Fruit fly (Drosophila melanogaster) whole organism, embryonic: Measurements from ENCODE around the gene CG43638.
A peak's percentile ranks its signal among the peaks of the same experiment; 100 is the strongest.

Source experiments
- Asciz ChIP-seq: fragments of 200-800 bp; sonication (Bioruptor generic); optimal IDR thresholded peaks from 2 replicates; lab custom pipeline; 2017; ENCODE audit warnings: missing biosample characterization, mild to moderate bottlenecking, missing genetic modification characterization, missing genetic modification reagents
- Atf-2 ChIP-seq: fragments of 200-800 bp; sonication (Bioruptor generic); optimal IDR thresholded peaks from 2 replicates; lab custom pipeline; 2016; ENCODE audit warnings: missing biosample characterization, missing genetic modification characterization
- BEAF-32 ChIP-seq: fragments of 200-800 bp; sonication (Bioruptor generic); optimal IDR thresholded peaks from 3 replicates; lab custom pipeline; 2017; ENCODE audit warnings: missing biosample characterization, missing genetic modification characterization, mild to moderate bottlenecking, moderate library complexity, missing genetic modification reagents
- Bgb ChIP-seq: fragments of 200-800 bp; sonication (Bioruptor generic); IDR thresholded peaks from 2 replicates; pipeline ENCODE4 v1.3.6; 2022; ENCODE audit warnings: missing biosample characterization, missing genetic modification characterization; ENCODE audit not compliant: partially characterized antibody
- CG1024 ChIP-seq: fragments of 200-800 bp; sonication (Bioruptor generic); IDR thresholded peaks from 2 replicates; pipeline ENCODE4 v1.3.6; 2022; ENCODE audit warnings: missing biosample characterization, missing genetic modification characterization
- CG10979 ChIP-seq: fragments of 200-800 bp; sonication (Bioruptor generic); optimal IDR thresholded peaks from 2 replicates; lab custom pipeline; 2018; ENCODE audit warnings: missing biosample characterization, mild to moderate bottlenecking, missing genetic modification characterization, moderate library complexity
- CG13775 ChIP-seq: fragments of 200-800 bp; sonication (Bioruptor generic); optimal IDR thresholded peaks from 3 replicates; lab custom pipeline; 2017; ENCODE audit warnings: missing biosample characterization, mild to moderate bottlenecking, missing genetic modification characterization
- CG14050 ChIP-seq: fragments of 200-800 bp; sonication (Bioruptor generic); IDR thresholded peaks from 3 replicates; pipeline ENCODE4 v1.3.6; 2022; ENCODE audit warnings: missing biosample characterization, missing genetic modification characterization
- CG1529 ChIP-seq: fragments of 200-800 bp; sonication (Bioruptor generic); optimal IDR thresholded peaks from 3 replicates; lab custom pipeline; 2018; ENCODE audit warnings: missing biosample characterization, missing genetic modification characterization
- CG1603 ChIP-seq: fragments of 200-800 bp; sonication (Bioruptor generic); optimal IDR thresholded peaks from 2 replicates; lab custom pipeline; 2019; ENCODE audit warnings: missing biosample characterization, mild to moderate bottlenecking, missing genetic modification characterization, moderate library complexity
- CG18619 ChIP-seq: fragments of 200-800 bp; sonication (Bioruptor generic); optimal IDR thresholded peaks from 3 replicates; lab custom pipeline; 2017; ENCODE audit warnings: missing biosample characterization, mild to moderate bottlenecking, missing genetic modification characterization
- CG3065 ChIP-seq: fragments of 200-800 bp; sonication (Bioruptor generic); optimal IDR thresholded peaks from 2 replicates; lab custom pipeline; 2016; ENCODE audit warnings: missing biosample characterization, missing genetic modification characterization
- CG4360 ChIP-seq: fragments of 200-800 bp; sonication (Bioruptor generic); IDR thresholded peaks from 2 replicates; pipeline ENCODE4 v1.3.6; 2022; ENCODE audit warnings: missing biosample characterization, missing genetic modification characterization
- CG5180 ChIP-seq: fragments of 200-800 bp; sonication (Bioruptor generic); optimal IDR thresholded peaks from 3 replicates; lab custom pipeline; 2017; ENCODE audit warnings: missing biosample characterization, missing genetic modification characterization, mild to moderate bottlenecking, moderate library complexity, missing genetic modification reagents
- CG6272 ChIP-seq: fragments of 200-800 bp; sonication (Bioruptor generic); IDR thresholded peaks from 2 replicates; pipeline ENCODE4 v1.3.6; 2022; ENCODE audit warnings: missing biosample characterization, missing genetic modification characterization
- CG6854 ChIP-seq: fragments of 200-800 bp; sonication (Bioruptor generic); optimal IDR thresholded peaks from 3 replicates; lab custom pipeline; 2017; ENCODE audit warnings: missing biosample characterization, mild to moderate bottlenecking, missing genetic modification characterization
- CG7839 ChIP-seq: fragments of 200-800 bp; sonication (Bioruptor generic); optimal IDR thresholded peaks from 3 replicates; lab custom pipeline; 2018; ENCODE audit warnings: missing biosample characterization, mild to moderate bottlenecking, missing genetic modification characterization, moderate library complexity
- CG8478 ChIP-seq: fragments of >200 bp; optimal IDR thresholded peaks from 2 replicates; lab custom pipeline; 2018
- Dek ChIP-seq: fragments of 200-800 bp; sonication (Bioruptor generic); optimal IDR thresholded peaks from 3 replicates; lab custom pipeline; 2019; ENCODE audit warnings: missing biosample characterization, mild to moderate bottlenecking, missing genetic modification characterization, moderate library complexity
- Dll ChIP-seq: fragments of 200-800 bp; sonication (Bioruptor generic); IDR thresholded peaks from 4 replicates; pipeline ENCODE4 v1.3.6; 2022; ENCODE audit warnings: missing biosample characterization, missing genetic modification characterization; ENCODE audit not compliant: partially characterized antibody
- Drgx ChIP-seq: fragments of 200-800 bp; sonication (Bioruptor generic); IDR thresholded peaks from 2 replicates; pipeline ENCODE4 v1.3.6; 2022; ENCODE audit warnings: missing biosample characterization, missing genetic modification characterization
- E2f1 ChIP-seq: fragments of 200-800 bp; sonication (Bioruptor generic); IDR thresholded peaks from 2 replicates; pipeline ENCODE4 v1.3.6; 2022; ENCODE audit warnings: missing biosample characterization, missing genetic modification characterization
- HLH54F ChIP-seq: fragments of 200-800 bp; sonication (Bioruptor generic); optimal IDR thresholded peaks from 3 replicates; lab custom pipeline; 2016; ENCODE audit warnings: missing biosample characterization, missing genetic modification characterization
- Hr39 ChIP-seq: fragments of >200 bp; optimal IDR thresholded peaks from 2 replicates; lab custom pipeline; 2017
- Hsf ChIP-seq: fragments of 200-800 bp; sonication (Bioruptor generic); optimal IDR thresholded peaks from 3 replicates; lab custom pipeline; 2016; ENCODE audit warnings: missing biosample characterization, missing genetic modification characterization
- Oaz ChIP-seq: fragments of 200-800 bp; sonication (Bioruptor generic); IDR thresholded peaks from 2 replicates; pipeline ENCODE4 v1.3.6; 2022; ENCODE audit warnings: missing biosample characterization, missing genetic modification characterization
- Opbp ChIP-seq: fragments of 200-800 bp; sonication (Bioruptor generic); IDR thresholded peaks from 3 replicates; pipeline ENCODE4 v1.3.6; 2022; ENCODE audit warnings: missing biosample characterization, missing genetic modification characterization; ENCODE audit not compliant: partially characterized antibody
- Side ChIP-seq: fragments of 200-800 bp; sonication (Bioruptor generic); optimal IDR thresholded peaks from 2 replicates; lab custom pipeline; 2016; ENCODE audit warnings: missing biosample characterization, missing genetic modification characterization
- Six4 ChIP-seq: fragments of 200-800 bp; sonication (Bioruptor generic); optimal IDR thresholded peaks from 2 replicates; lab custom pipeline; 2016; ENCODE audit warnings: missing biosample characterization, missing genetic modification characterization
- Taf1 ChIP-seq: fragments of 200-800 bp; sonication (Bioruptor generic); IDR thresholded peaks from 2 replicates; pipeline ENCODE4 v1.3.6; 2022; ENCODE audit warnings: missing biosample characterization, missing genetic modification characterization
- Tbp ChIP-seq: fragments of >200 bp; optimal IDR thresholded peaks from 2 replicates; lab custom pipeline; 2018; ENCODE audit warnings: missing biosample characterization, missing genetic modification characterization
- ab ChIP-seq: fragments of 200-800 bp; sonication (Bioruptor generic); optimal IDR thresholded peaks from 2 replicates; lab custom pipeline; 2016; ENCODE audit warnings: missing biosample characterization, missing genetic modification characterization
- ase ChIP-seq: fragments of 200-800 bp; sonication (Bioruptor generic); IDR thresholded peaks from 3 replicates; pipeline ENCODE4 v1.3.6; 2022; ENCODE audit warnings: missing biosample characterization, missing genetic modification characterization
- btn ChIP-seq: fragments of 200-800 bp; sonication (Bioruptor generic); optimal IDR thresholded peaks from 2 replicates; lab custom pipeline; 2016; ENCODE audit warnings: missing biosample characterization, missing genetic modification characterization
- corto ChIP-seq: fragments of 200-800 bp; sonication (Bioruptor generic); optimal IDR thresholded peaks from 2 replicates; lab custom pipeline; 2016; ENCODE audit warnings: missing biosample characterization, mild to moderate bottlenecking, missing genetic modification characterization, moderate library complexity
- dysf ChIP-seq: fragments of 200-800 bp; sonication (Bioruptor generic); IDR thresholded peaks from 3 replicates; pipeline ENCODE4 v1.3.6; 2022; ENCODE audit warnings: missing biosample characterization, missing genetic modification characterization
- eyg ChIP-seq: fragments of 200-800 bp; sonication (Bioruptor generic); optimal IDR thresholded peaks from 3 replicates; lab custom pipeline; 2016; ENCODE audit warnings: missing biosample characterization, missing genetic modification characterization
- fru ChIP-seq: fragments of >200 bp; optimal IDR thresholded peaks from 2 replicates; lab custom pipeline; 2017
- gce ChIP-seq: fragments of 200-800 bp; sonication (Bioruptor generic); IDR thresholded peaks from 3 replicates; pipeline ENCODE4 v1.3.6; 2022; ENCODE audit warnings: missing biosample characterization, missing genetic modification characterization
- hkb ChIP-seq, 2 experiments: fragments of 200-800 bp in 1 of 2; fragments of >200 bp in 1 of 2; sonication (Bioruptor generic) in 1 of 2; IDR thresholded peaks in 1 of 2; optimal IDR thresholded peaks in 1 of 2; 2 replicates each; pipeline versions ENCODE4 v1.3.6 to Lab custom; 2017 to 2022; ENCODE audit warnings: missing biosample characterization in 1 of 2, missing genetic modification characterization in 1 of 2
- jing ChIP-seq: fragments of 200-800 bp; sonication (Bioruptor generic); optimal IDR thresholded peaks from 2 replicates; lab custom pipeline; 2018; ENCODE audit warnings: missing biosample characterization, mild to moderate bottlenecking, missing genetic modification characterization
- maf-S ChIP-seq: fragments of 200-800 bp; sonication (Bioruptor generic); optimal IDR thresholded peaks from 2 replicates; lab custom pipeline; 2016; ENCODE audit warnings: missing biosample characterization, missing genetic modification characterization
- otp ChIP-seq: fragments of 200-800 bp; sonication (Bioruptor generic); IDR thresholded peaks from 3 replicates; pipeline ENCODE4, ENCODE4 v1.3.6; 2022; ENCODE audit warnings: missing biosample characterization, missing genetic modification characterization
- pb ChIP-seq: fragments of 200-800 bp; sonication (Bioruptor generic); optimal IDR thresholded peaks from 3 replicates; lab custom pipeline; 2016; ENCODE audit warnings: missing biosample characterization, missing genetic modification characterization
- pfk ChIP-seq: fragments of 200-800 bp; sonication (Bioruptor generic); optimal IDR thresholded peaks from 2 replicates; lab custom pipeline; 2018; ENCODE audit warnings: missing biosample characterization, mild to moderate bottlenecking, missing genetic modification characterization, moderate library complexity
- phol ChIP-seq: fragments of 200-800 bp; sonication (Bioruptor generic); optimal IDR thresholded peaks from 3 replicates; lab custom pipeline; 2018; ENCODE audit warnings: missing biosample characterization, mild to moderate bottlenecking, missing genetic modification characterization, moderate library complexity
- sim ChIP-seq: fragments of 200-800 bp; sonication (Bioruptor generic); IDR thresholded peaks from 2 replicates; pipeline ENCODE4 v1.3.6; 2022; ENCODE audit warnings: missing biosample characterization, missing genetic modification characterization
- slp2 ChIP-seq: fragments of 200-800 bp; sonication (Bioruptor generic); optimal IDR thresholded peaks from 2 replicates; lab custom pipeline; 2016; ENCODE audit warnings: missing biosample characterization, missing genetic modification characterization
- zf30C ChIP-seq: fragments of 200-800 bp; sonication (Bioruptor generic); optimal IDR thresholded peaks from 3 replicates; lab custom pipeline; 2018; ENCODE audit warnings: missing biosample characterization, mild to moderate bottlenecking, missing genetic modification characterization

Gene CG43638

dm6 chr3L:12056286-12057178, 12.2 kb downstream of the CG43638 start (continued):
- peak; percentile 45; the same call in 1 of the 4 replicates for TF ChIP-seq Dll
- TF ChIP-seq otp (GFP tag; lab: Robert Waterston, UW) = no peak
- peak; percentile 57 for TF ChIP-seq CG1603 (tag; lab: Kevin White, UChicago)
- no peak for TF ChIP-seq CG1024 (GFP tag; lab: Robert Waterston, UW)
- TF ChIP-seq gce (GFP tag; lab: Robert Waterston, UW) = no peak
- TF ChIP-seq CG1529 = peak; percentile 28
- no peak for TF ChIP-seq Drgx (GFP tag; lab: Robert Waterston, UW)
- no peak for TF ChIP-seq CG8478
- peak; percentile 78 for TF ChIP-seq dysf (GFP tag; lab: Robert Waterston, UW)
- TF ChIP-seq hkb (optimal IDR thresholded peaks at IDR 0.05; lab: Kevin White, UChicago) = no peak
- 0 out of 2 replicates have a peak, but pooled peaks have one; percentile 46 for TF ChIP-seq hkb (GFP tag; IDR thresholded peaks at IDR 0.05; lab: Robert Waterston, UW)
- TF ChIP-seq CG6272 = no peak
- TF ChIP-seq Bgb (GFP tag; lab: Robert Waterston, UW) = peak; percentile 55; the same call in 1 of the 2 replicates
- peak; percentile 45 for TF ChIP-seq HLH54F (GFP tag; lab: Kevin White, UChicago)
- TF ChIP-seq CG7839 (tag; lab: Kevin White, UChicago) = peak; percentile 73
- peak; percentile 29 for TF ChIP-seq pb (GFP tag; lab: Kevin White, UChicago)
- TF ChIP-seq Oaz (GFP tag; lab: Robert Waterston, UW) = 0 out of 2 replicates have a peak, but pooled peaks have one; percentile 7
- peak; percentile 33 for TF ChIP-seq eyg (GFP tag; lab: Kevin White, UChicago)
- TF ChIP-seq CG10979 (tag; lab: Kevin White, UChicago) = peak; percentile 86
- peak; percentile 40 for TF ChIP-seq CG5180
- no peak for TF ChIP-seq CG4360
- TF ChIP-seq CG18619 (GFP tag; lab: Kevin White, UChicago) = peak; percentile 57
- TF ChIP-seq Side (GFP tag; lab: Kevin White, UChicago) = peak; percentile 61
- TF ChIP-seq corto (GFP tag; lab: Kevin White, UChicago) = no peak
- TF ChIP-seq zf30C (GFP tag; lab: Kevin White, UChicago) = no peak
- TF ChIP-seq CG13775 = peak; percentile 73
- TF ChIP-seq Six4 (GFP tag; lab: Kevin White, UChicago) = peak; percentile 56
- TF ChIP-seq phol = peak; percentile 85
- TF ChIP-seq Taf1 (GFP tag; lab: Robert Waterston, UW) = no peak
- peak; percentile 23 for TF ChIP-seq Dek (tag; lab: Kevin White, UChicago)
- TF ChIP-seq pfk (GFP tag; lab: Kevin White, UChicago) = no peak
- TF ChIP-seq CG6854 (GFP tag; lab: Kevin White, UChicago) = peak; percentile 39
- TF ChIP-seq maf-S (GFP tag; lab: Kevin White, UChicago) = peak; percentile 12
- no peak for TF ChIP-seq BEAF-32 (GFP tag; lab: Kevin White, UChicago)
- TF ChIP-seq ase (GFP tag; lab: Robert Waterston, UW) = peak; percentile 46; the same call in 1 of the 3 replicates
- TF ChIP-seq jing (GFP tag; lab: Kevin White, UChicago) = peak; percentile 26
- no peak for TF ChIP-seq Tbp (GFP tag; lab: Kevin White, UChicago)
- peak; percentile 73 for TF ChIP-seq Atf-2
- TF ChIP-seq Hsf = peak; percentile 64
- no peak for TF ChIP-seq ab (GFP tag; lab: Kevin White, UChicago)
- TF ChIP-seq Hr39 (lab: Kevin White, UChicago) = no peak
- peak; percentile 50; the same call in 2 of the 3 replicates for TF ChIP-seq Opbp (GFP tag; lab: Robert Waterston, UW)
- TF ChIP-seq E2f1 (GFP tag; lab: Robert Waterston, UW) = peak; percentile 47
- no peak for TF ChIP-seq sim (GFP tag; lab: Robert Waterston, UW)
- peak; percentile 69 for TF ChIP-seq Asciz
- TF ChIP-seq slp2 (GFP tag; lab: Kevin White, UChicago) = peak; percentile 70
- peak; percentile 24; the same call in 2 of the 3 replicates for TF ChIP-seq CG14050 (GFP tag; lab: Robert Waterston, UW)
- no peak for TF ChIP-seq fru (lab: Kevin White, UChicago)
- peak; percentile 48 for TF ChIP-seq btn
- TF ChIP-seq CG3065 (GFP tag; lab: Kevin White, UChicago) = peak; percentile 5
